Worm (Caenorhabditis elegans): ENCODE data around the gene acsd-1.

The acsd-1 gene

DNA sequence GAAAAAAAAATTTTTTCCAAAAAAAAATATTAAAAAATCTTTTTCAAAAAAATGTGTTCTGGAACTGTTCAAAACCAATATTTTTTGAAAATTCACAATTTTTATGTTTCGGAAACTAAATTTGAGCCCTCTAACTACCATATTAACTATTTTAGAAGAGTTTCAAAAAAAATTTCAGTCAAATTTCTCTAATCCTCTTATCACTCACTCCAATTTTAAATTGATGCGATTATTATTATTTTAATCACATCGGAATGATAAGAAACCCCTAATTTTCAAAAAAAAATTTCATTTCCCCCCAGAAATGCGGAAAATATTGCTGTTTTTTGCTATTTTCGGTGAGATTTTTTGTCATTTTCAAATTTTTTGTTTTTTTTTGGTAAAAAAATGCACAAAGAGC, 65.5 kb downstream of the acsd-1 start, which contains the start of gene nspg-8:
Gene nspg-8, plus strand, starts transcription at position 301 of the 400 bp plus-strand sequence.
- TF ChIP-seq syd-9 (tag; optimal IDR thresholded peaks at IDR 0.05) (no peak), hlh-6 (tag; optimal IDR thresholded peaks at IDR 0.05) (no peak), dmd-4 (tag; optimal IDR thresholded peaks at IDR 0.05; ENCODE audit: borderline replicate concordance) (no peak), rnt-1 (tag; optimal IDR thresholded peaks at IDR 0.05) (no peak), hlh-13 (GFP tag; optimal IDR thresholded peaks at IDR 0.05) (no peak), mec-3 (tag; optimal IDR thresholded peaks at IDR 0.05; ENCODE audit: borderline replicate concordance) (no peak), ztf-16 (tag; optimal IDR thresholded peaks at IDR 0.05) (no peak), ceh-19 (GFP tag; optimal IDR thresholded peaks at IDR 0.05) (no peak), T23F11.4 (GFP tag; optimal IDR thresholded peaks at IDR 0.05) (no peak), unc-86 (tag; optimal IDR thresholded peaks at IDR 0.05) (no peak), ceh-31 (tag; optimal IDR thresholded peaks at IDR 0.05) (no peak), sox-4 (tag; optimal IDR thresholded peaks at IDR 0.05) (no peak), ceh-45 (GFP tag; IDR thresholded peaks at IDR 0.05) (no peak), lin-11 (tag; optimal IDR thresholded peaks at IDR 0.05) (no peak), ceh-14 (tag; optimal IDR thresholded peaks at IDR 0.05) (no peak), ets-4 (tag; optimal IDR thresholded peaks at IDR 0.05) (no peak), fkh-10 (GFP tag; optimal IDR thresholded peaks at IDR 0.05) (no peak), ahr-1 (tag; optimal IDR thresholded peaks at IDR 0.05) (no peak)
